Fruit fly (Drosophila melanogaster) whole organism, adult: ENCODE results near the gene CG1387.

Experiments
- Mnt ChIP-seq: fragments of 200-800 bp; sonication (Bioruptor generic); optimal IDR thresholded peaks from 2 replicates; lab custom pipeline; 2016; ENCODE audit warnings: missing biosample characterization, mild to moderate bottlenecking, missing genetic modification characterization
- cic ChIP-seq: fragments of 200-800 bp; sonication (Bioruptor generic); optimal IDR thresholded peaks from 2 replicates; lab custom pipeline; 2017; ENCODE audit warnings: missing biosample characterization, mild to moderate bottlenecking, missing genetic modification characterization, moderate library complexity
- tj ChIP-seq: fragments of 200-800 bp; sonication (Bioruptor generic); optimal IDR thresholded peaks from 3 replicates; lab custom pipeline; 2017; ENCODE audit warnings: missing biosample characterization, mild to moderate bottlenecking, missing genetic modification characterization, moderate library complexity

DNA sequence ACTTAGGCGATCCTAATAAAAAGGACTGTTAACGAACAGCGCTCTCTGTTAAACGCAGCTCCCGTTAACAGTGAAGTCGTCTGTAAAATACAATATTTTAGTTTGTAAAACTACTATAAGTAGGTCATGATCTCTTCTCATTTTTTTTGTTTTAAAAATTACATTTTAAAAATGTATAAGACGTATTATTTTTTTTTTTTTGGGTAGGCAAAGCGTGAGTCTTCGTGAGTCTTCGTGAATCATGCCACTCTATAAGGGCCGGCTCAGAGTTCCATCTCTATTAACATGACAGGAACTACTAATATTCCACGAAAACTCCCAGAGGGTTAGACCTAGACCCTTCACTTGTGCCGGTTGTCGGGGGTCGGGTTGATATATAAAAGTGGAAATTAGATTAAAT is 37.1 kb downstream of the CG1387 start:
- TF ChIP-seq cic (GFP tag; lab: Kevin White, UChicago) (no peak), Mnt (GFP tag; lab: Kevin White, UChicago) (no peak), tj (GFP tag; lab: Kevin White, UChicago) (no peak)
